Fruit fly (Drosophila melanogaster): ENCODE data around the gene out.
A peak's percentile ranks its signal among the peaks of the same experiment; 100 is the strongest.

The out gene

DNA sequence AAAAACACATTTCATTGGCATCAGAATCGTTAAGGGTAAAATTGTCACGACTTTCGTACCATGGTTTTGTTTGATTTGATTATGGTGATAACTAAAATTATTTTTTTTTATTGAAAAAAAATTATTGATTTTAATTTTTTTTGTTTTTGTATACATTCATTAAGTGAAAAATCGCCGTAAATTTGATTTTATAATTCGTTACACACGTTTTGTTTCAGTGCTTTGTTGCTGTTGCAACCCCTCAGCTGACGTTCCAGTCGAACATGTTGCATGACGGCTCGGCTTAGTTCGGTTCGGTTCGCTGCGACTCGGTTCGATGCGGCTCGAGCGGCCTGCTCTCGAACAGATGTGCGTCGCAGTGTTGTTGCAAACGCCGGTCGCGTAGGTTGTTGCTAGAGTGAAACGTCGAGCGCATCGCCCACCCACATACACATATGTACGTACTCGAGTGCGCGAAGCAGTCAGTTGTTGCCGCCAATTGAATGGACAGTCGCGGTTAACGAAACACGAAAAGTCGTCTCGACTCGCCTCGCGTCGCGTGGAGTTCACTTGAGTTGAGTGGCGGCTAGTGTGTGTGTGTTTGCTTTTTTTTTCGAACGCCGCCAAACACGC is 31.0 kb upstream of the out start, which contains the start of gene kek5 (continued):
- no peak for TF ChIP-seq CG31224 (GFP tag; IDR thresholded peaks at IDR 0.05)
- no peak for TF ChIP-seq CG4617 (GFP tag; optimal IDR thresholded peaks at IDR 0.05; ENCODE audit: borderline replicate concordance)
- no peak for TF ChIP-seq cas (GFP tag; IDR thresholded peaks at IDR 0.05)
- TF ChIP-seq CG1603 (tag; optimal IDR thresholded peaks at IDR 0.05) = peak; percentile 4
- TF ChIP-seq CG4282 (GFP tag; optimal IDR thresholded peaks at IDR 0.05) = no peak
- no peak for TF ChIP-seq B-H1 (GFP tag; IDR thresholded peaks at IDR 0.05)
- TF ChIP-seq CG1832 (GFP tag; optimal IDR thresholded peaks at IDR 0.05) = no peak
- TF ChIP-seq seq (GFP tag; IDR thresholded peaks at IDR 0.05) = no peak
- TF ChIP-seq CG12769 (tag; optimal IDR thresholded peaks at IDR 0.05) = no peak
- no peak; the same call in 1 of the 2 replicates for TF ChIP-seq sna (GFP tag; IDR thresholded peaks at IDR 0.05; ENCODE audit: partially characterized antibody)
- no peak for TF ChIP-seq sob (GFP tag; IDR thresholded peaks at IDR 0.05)
- TF ChIP-seq hth (optimal IDR thresholded peaks at IDR 0.05) = no peak
- TF ChIP-seq Ssrp (tag; optimal IDR thresholded peaks at IDR 0.05) = peak; percentile 38
- TF ChIP-seq nau (GFP tag; optimal IDR thresholded peaks at IDR 0.05) = peak; percentile 21
- TF ChIP-seq pb (GFP tag; optimal IDR thresholded peaks at IDR 0.05) = no peak
- TF ChIP-seq jing (GFP tag; optimal IDR thresholded peaks at IDR 0.05) = no peak
- TF ChIP-seq CG31388 (GFP tag; optimal IDR thresholded peaks at IDR 0.05) = no peak
- no peak; the same call in 1 of the 2 replicates for TF ChIP-seq CG42726 (GFP tag; IDR thresholded peaks at IDR 0.05; ENCODE audit: partially characterized antibody)
- TF ChIP-seq Atf3 (GFP tag; optimal IDR thresholded peaks at IDR 0.05) = no peak
- TF ChIP-seq CG5245 (GFP tag; optimal IDR thresholded peaks at IDR 0.05) = no peak
- TF ChIP-seq gcm (GFP tag; optimal IDR thresholded peaks at IDR 0.05) = peak; percentile 30
- TF ChIP-seq CG15514 (GFP tag; optimal IDR thresholded peaks at IDR 0.05) = no peak
- no peak for TF ChIP-seq CG12071 (GFP tag; optimal IDR thresholded peaks at IDR 0.05)
- TF ChIP-seq so (GFP tag; IDR thresholded peaks at IDR 0.05) = no peak
- TF ChIP-seq CG13287 (GFP tag; IDR thresholded peaks at IDR 0.05; ENCODE audit: partially characterized antibody) = peak; percentile 21; the same call in 1 of the 2 replicates
- TF ChIP-seq Tbp (GFP tag; optimal IDR thresholded peaks at IDR 0.05) = no peak
- TF ChIP-seq CG6791 (GFP tag; IDR thresholded peaks at IDR 0.05; ENCODE audit: partially characterized antibody) = no peak
- peak; percentile 9 for TF ChIP-seq CG14710 (tag; optimal IDR thresholded peaks at IDR 0.05)
- no peak for TF ChIP-seq Sin3A (optimal IDR thresholded peaks at IDR 0.05)
- TF ChIP-seq kni (GFP tag; optimal IDR thresholded peaks at IDR 0.05) = no peak
- TF ChIP-seq tap (tag; optimal IDR thresholded peaks at IDR 0.05) = no peak
- peak; percentile 60 for TF ChIP-seq PHDP (tag; optimal IDR thresholded peaks at IDR 0.05)
- TF ChIP-seq sr (GFP tag; IDR thresholded peaks at IDR 0.05) = no peak
- no peak for TF ChIP-seq CG1529 (GFP tag; optimal IDR thresholded peaks at IDR 0.05)
- no peak for TF ChIP-seq CG12744 (GFP tag; optimal IDR thresholded peaks at IDR 0.05)
- no peak for TF ChIP-seq CG9609 (GFP tag; optimal IDR thresholded peaks at IDR 0.05)
- no peak for TF ChIP-seq slou (GFP tag; optimal IDR thresholded peaks at IDR 0.05)
- TF ChIP-seq CG5180 (GFP tag; optimal IDR thresholded peaks at IDR 0.05) = peak; percentile 100
- TF ChIP-seq sc (optimal IDR thresholded peaks at IDR 0.05) = no peak
- no peak for TF ChIP-seq sc (GFP tag; optimal IDR thresholded peaks at IDR 0.05)
- no peak for TF ChIP-seq tin (GFP tag; optimal IDR thresholded peaks at IDR 0.05)
- no peak for TF ChIP-seq ham (GFP tag; IDR thresholded peaks at IDR 0.05)
- TF ChIP-seq Six4 (GFP tag; optimal IDR thresholded peaks at IDR 0.05) = peak; percentile 31
- no peak for TF ChIP-seq fru (optimal IDR thresholded peaks at IDR 0.05)
- TF ChIP-seq CG11560 (tag; IDR thresholded peaks at IDR 0.05) = no peak
- TF ChIP-seq CG10462 (GFP tag; optimal IDR thresholded peaks at IDR 0.05) = no peak
- 0 out of 2 replicates have a peak, but pooled peaks have one; percentile 32 for TF ChIP-seq Atf6 (GFP tag; IDR thresholded peaks at IDR 0.05)
- no peak for TF ChIP-seq stc (GFP tag; IDR thresholded peaks at IDR 0.05)
- TF ChIP-seq Lpt (GFP tag; optimal IDR thresholded peaks at IDR 0.05) = no peak
- TF ChIP-seq Usf (GFP tag; optimal IDR thresholded peaks at IDR 0.05) = no peak
- TF ChIP-seq fd64A (GFP tag; optimal IDR thresholded peaks at IDR 0.05) = no peak
- peak; percentile 32; the same call in 1 of the 2 replicates for TF ChIP-seq CG14441 (GFP tag; IDR thresholded peaks at IDR 0.05)

Measured in whole organism, embryonic.